Worm (Caenorhabditis elegans) whole organism, L4 larva: ENCODE results near the gene rsp-2.

Experiments used
- ceh-20 ChIP-seq: fragments of 200-800 bp; sonication (Bioruptor generic); IDR thresholded peaks from 2 replicates; pipeline ENCODE4 v1.3.6; 2022; ENCODE audit warnings: missing genetic modification reagents, missing genetic modification characterization, missing compliant biosample characterization
- ceh-62 ChIP-seq: sonication (generic microtip); optimal IDR thresholded peaks from 2 replicates; lab custom pipeline; 2017; ENCODE audit warnings: missing biosample characterization, missing genetic modification characterization
- daf-16 ChIP-seq, 3 experiments: sonication (generic microtip); optimal IDR thresholded peaks; 2 replicates each; lab custom pipeline; 2016 to 2017; ENCODE audit warnings: missing genetic modification characterization in 3 of 3, missing genetic modification reagents in 3 of 3, mild to moderate bottlenecking in 2 of 3, missing compliant biosample characterization in 2 of 3, missing biosample characterization in 1 of 3, moderate library complexity in 1 of 3
- daf-19 ChIP-seq: fragments of 200-800 bp; sonication (Bioruptor generic); conservative IDR thresholded peaks from 2 replicates; pipeline ENCODE4 v1.3.6; 2022; ENCODE audit warnings: missing genetic modification characterization, missing compliant biosample characterization
- daf-8 ChIP-seq: fragments of 200-800 bp; sonication (Bioruptor generic); IDR thresholded peaks from 2 replicates; pipeline ENCODE4 v1.3.6; 2022; ENCODE audit warnings: missing genetic modification characterization, missing compliant biosample characterization
- dpl-1 ChIP-seq: fragments of 150-350 bp; optimal IDR thresholded peaks from 2 replicates; lab custom pipeline; 2014; ENCODE audit warnings: missing biosample characterization, missing genetic modification reagents, missing genetic modification characterization
- egl-43 ChIP-seq: fragments of 200-800 bp; sonication (Bioruptor generic); IDR thresholded peaks from 2 replicates; pipeline ENCODE4 v1.3.6; 2022; ENCODE audit warnings: missing genetic modification reagents, missing genetic modification characterization, missing compliant biosample characterization
- madf-5 ChIP-seq, 2 experiments: fragments of 200-800 bp; sonication (Bioruptor generic); IDR thresholded peaks; 2 replicates each; pipeline ENCODE4 v1.3.6; 2022; ENCODE audit warnings: missing compliant biosample characterization in 2 of 2, missing genetic modification characterization in 2 of 2
- mdl-1 ChIP-seq, 2 experiments: fragments of 150-350 bp in 1 of 2; sonication (generic microtip) in 1 of 2; optimal IDR thresholded peaks; 2 replicates each; lab custom pipeline; 2014 to 2017; ENCODE audit warnings: missing biosample characterization in 2 of 2, missing genetic modification characterization in 2 of 2
- mep-1 ChIP-seq: fragments of 150-350 bp; sonication (generic microtip); optimal IDR thresholded peaks from 3 replicates; lab custom pipeline; 2014; ENCODE audit warnings: missing biosample characterization, missing genetic modification characterization
- mxl-3 ChIP-seq: fragments of 200-800 bp; sonication (Bioruptor generic); optimal IDR thresholded peaks from 2 replicates; lab custom pipeline; 2018; ENCODE audit warnings: mild to moderate bottlenecking, missing genetic modification characterization, missing compliant biosample characterization
- nhr-11 ChIP-seq: fragments of 150-350 bp; optimal IDR thresholded peaks from 2 replicates; lab custom pipeline; 2014; ENCODE audit warnings: missing biosample characterization, missing genetic modification characterization
- nhr-42 ChIP-seq: fragments of 200-800 bp; sonication (Bioruptor generic); IDR thresholded peaks from 2 replicates; pipeline ENCODE4 v1.3.6; 2022; ENCODE audit warnings: missing genetic modification characterization, missing compliant biosample characterization
- snpc-1.2 ChIP-seq: fragments of 200-800 bp; sonication (Bioruptor generic); IDR thresholded peaks from 2 replicates; pipeline ENCODE4 v1.3.6; 2022; ENCODE audit warnings: missing genetic modification reagents, missing genetic modification characterization, missing compliant biosample characterization
- spr-1 ChIP-seq: sonication (generic microtip); optimal IDR thresholded peaks from 2 replicates; lab custom pipeline; 2016; ENCODE audit warnings: mild to moderate bottlenecking, missing genetic modification characterization, missing compliant biosample characterization
- tra-1 ChIP-seq: fragments of 200-800 bp; sonication (Bioruptor generic); IDR thresholded peaks from 2 replicates; pipeline ENCODE4 v1.3.6; 2022; ENCODE audit warnings: missing genetic modification reagents, missing genetic modification characterization, missing compliant biosample characterization
- zfp-2 ChIP-seq: sonication (generic microtip); optimal IDR thresholded peaks from 2 replicates; lab custom pipeline; 2016; ENCODE audit warnings: mild to moderate bottlenecking, missing genetic modification characterization, missing compliant biosample characterization
- ztf-7 ChIP-seq: fragments of 150-350 bp; optimal IDR thresholded peaks from 2 replicates; lab custom pipeline; 2014; ENCODE audit warnings: missing biosample characterization, missing genetic modification characterization

Gene rsp-2

DNA sequence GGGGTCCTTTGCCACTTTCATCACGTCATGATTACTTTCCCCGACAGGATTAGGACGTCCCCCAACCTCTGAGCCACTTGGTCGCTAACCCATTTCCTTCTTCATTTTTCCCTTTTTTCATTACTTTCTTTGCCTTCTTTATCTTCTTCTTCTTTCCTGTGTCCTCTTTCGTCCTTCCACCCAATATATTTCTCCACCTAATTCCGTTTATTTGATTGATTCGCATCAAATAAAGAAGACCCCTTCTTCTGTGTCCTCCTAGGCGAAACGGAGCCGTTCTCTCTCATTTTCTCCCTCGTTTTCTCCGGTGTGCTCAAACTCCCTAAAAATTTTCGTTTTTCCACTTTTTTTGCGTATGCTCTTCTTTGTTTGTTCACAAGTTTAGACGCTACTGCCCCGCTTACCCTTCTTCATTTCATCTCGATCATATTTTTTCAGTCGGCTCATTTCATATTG, 43.0 kb downstream of the rsp-2 start, which contains the start of gene C05D12.7:
Gene C05D12.7 (plus strand): TSS at position 406 of the 456 bp plus-strand sequence.
- TF ChIP-seq ceh-62 (tag; lab: Kevin White, UChicago) (no peak), snpc-1.2 (no peak), egl-43 (no peak), mdl-1 (tag; optimal IDR thresholded peaks at IDR 0.05; lab: Kevin White, UChicago) (no peak), mxl-3 (GFP tag; lab: Kevin White, UChicago) (no peak), ceh-20 (GFP tag; lab: Robert Waterston, UW) (no peak), ztf-7 (tag; lab: Kevin White, UChicago) (no peak), daf-8 (GFP tag; lab: Robert Waterston, UW) (no peak), dpl-1 (GFP tag; lab: Kevin White, UChicago) (no peak), madf-5 (GFP tag; IDR thresholded peaks at IDR 0.05; lab: Robert Waterston, UW) (no peak), daf-16 (GFP tag; optimal IDR thresholded peaks at IDR 0.05; lab: Kevin White, UChicago) (no peak), daf-16 (tag; optimal IDR thresholded peaks at IDR 0.05; lab: Kevin White, UChicago) (no peak), nhr-42 (GFP tag; lab: Robert Waterston, UW) (no peak), nhr-11 (no peak), daf-19 (GFP tag; lab: Robert Waterston, UW) (no peak), zfp-2 (tag; lab: Kevin White, UChicago) (no peak), tra-1 (no peak), spr-1 (tag; lab: Kevin White, UChicago) (no peak), mep-1 (tag; lab: Kevin White, UChicago) (no peak)
- TF ChIP-seq, all 104 proteins: peak for 0
